Fruit fly (Drosophila melanogaster) ovary, adult (tissue): Measurements from ENCODE around the gene CG2224.
A peak's percentile ranks its signal among the peaks of the same experiment; 100 is the strongest.

ENCODE experiments used
- CG17801 ChIP-seq: fragments of 200-800 bp; optimal IDR thresholded peaks from 2 replicates; lab custom pipeline; 2019; ENCODE audit warnings: missing biosample characterization, mild to moderate bottlenecking, missing genetic modification characterization, moderate library complexity; ENCODE audit not compliant: partially characterized antibody

CG2224 gene

DNA sequence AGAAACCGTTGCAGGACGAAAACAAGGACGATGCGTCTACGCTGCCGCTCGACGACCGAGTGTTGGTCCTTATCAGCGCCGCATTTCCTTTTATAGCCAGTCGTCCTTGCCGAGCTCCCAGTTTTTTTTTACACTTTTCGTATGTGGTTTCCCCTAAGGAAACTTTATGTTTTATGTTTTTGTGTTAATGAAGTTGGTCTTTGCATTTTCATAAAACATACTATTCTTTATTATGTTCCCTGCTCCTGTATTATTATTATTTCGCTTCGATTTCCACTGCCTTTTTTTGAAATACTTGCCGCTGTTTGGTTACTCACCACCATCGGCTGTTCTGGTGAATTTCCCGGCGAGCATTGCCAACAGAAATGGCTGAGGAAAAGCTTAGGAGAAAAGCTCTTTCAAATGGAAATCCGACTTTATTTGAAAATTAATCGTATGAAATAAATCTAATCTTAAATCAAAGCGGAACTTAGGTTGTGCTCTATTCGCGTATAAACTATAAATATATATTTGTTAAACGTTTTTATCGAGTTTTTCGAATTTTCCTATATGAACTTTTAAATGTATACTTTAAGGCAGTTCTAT is 15.5 kb downstream of the CG2224 start, which contains the start of gene CG15537:
CG15537 (minus strand) TSS at position 51 of the 585 bp plus-strand sequence.
- no peak for TF ChIP-seq CG17801 (GFP tag; lab: Kevin White, UChicago)

DNA sequence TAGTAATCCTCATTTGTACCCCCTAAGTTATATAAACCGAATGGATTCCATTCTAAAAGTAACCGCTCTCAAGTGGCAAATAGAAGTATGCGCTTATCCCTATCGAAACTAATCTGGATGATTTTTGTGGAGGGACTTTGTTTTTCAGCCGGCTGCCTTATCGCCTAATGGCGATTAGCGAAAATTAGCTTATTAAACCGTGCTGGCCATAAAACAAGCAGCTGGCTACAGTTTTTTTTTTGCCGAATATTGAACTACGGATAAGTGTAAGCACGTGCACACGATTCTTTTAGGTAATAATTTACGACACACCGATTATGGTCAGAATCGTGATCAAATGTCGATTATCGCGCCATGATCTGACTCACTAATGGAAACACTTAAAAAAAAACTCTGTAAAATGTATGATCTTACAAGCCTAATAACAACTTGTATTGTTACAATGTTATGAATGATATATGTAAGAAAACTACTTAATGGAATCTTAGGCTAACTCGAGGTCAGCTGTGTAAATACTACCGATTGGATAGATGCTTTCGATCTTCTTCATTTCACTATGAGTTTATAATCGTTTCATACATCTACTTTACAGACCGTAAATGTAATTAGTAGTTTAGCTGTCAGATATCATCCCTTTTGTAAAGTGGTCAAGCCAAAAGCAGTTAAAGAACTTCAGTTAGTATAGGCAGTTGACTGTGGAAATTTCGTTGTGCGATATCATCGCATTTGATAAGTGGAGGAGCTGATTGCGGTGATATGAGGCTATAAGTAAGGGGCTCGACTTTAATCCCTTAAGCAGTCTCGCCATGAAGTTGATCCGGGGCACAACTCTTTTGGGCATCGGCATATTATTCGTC is 27.6 kb downstream of the CG2224 start, which contains the start of gene CG15534:
CG15534 (plus strand) TSS at position 807 of the 857 bp plus-strand sequence.
- no peak for TF ChIP-seq CG17801 (GFP tag; lab: Kevin White, UChicago)

DNA sequence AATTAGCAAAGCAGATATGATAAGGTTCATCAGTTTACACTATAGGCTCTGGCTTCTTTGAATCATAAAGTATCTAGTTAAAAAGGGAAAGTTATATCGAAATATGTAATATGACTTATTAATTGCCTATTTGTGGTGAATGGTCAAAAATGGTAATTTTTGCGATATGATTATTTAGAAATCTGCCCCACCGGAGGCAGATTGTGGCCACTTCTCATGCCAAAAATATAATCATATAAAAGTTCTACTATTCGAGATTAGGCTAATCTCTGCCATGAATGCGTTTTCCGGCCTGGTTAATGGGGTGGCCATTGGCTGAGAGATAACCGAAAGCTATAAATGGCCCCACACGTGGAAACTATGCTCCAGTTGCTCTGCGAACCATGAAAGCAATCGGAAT is 30.6 kb downstream of the CG2224 start, which contains the start of gene CG15533:
CG15533 (plus strand) TSS at position 362 of the 400 bp plus-strand sequence.
- TF ChIP-seq CG17801 (GFP tag; lab: Kevin White, UChicago): no peak

DNA sequence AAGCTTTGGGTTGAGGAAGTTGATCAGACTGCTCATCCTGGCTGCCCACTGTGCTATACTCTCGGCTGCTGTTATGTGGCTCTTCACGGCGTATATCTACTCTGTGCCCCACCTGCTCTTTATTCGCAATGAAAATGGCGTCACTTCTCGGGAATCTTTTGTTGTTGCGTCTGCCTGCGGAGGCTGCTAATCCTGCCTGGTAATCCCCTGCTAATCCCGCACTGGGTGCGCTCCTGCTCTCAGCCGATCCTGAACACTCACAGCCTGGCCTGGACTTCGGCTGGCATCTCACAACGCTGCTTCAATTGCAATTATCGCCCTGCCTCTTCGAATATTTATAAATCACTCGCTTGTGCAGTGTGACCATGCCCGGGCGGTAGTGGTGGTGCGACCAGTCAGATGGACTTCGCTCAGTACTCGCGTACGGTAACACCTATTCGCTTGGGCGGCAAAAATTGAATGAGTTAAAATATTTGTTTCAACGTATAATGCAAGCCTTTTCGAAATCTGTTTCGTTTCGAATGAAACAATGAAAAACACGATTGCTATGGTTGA is 31.2 kb downstream of the CG2224 start, which contains the start of gene CG2218:
CG2218 (minus strand) TSS at position 472 of the 555 bp plus-strand sequence.
- TF ChIP-seq CG17801 (GFP tag; lab: Kevin White, UChicago): peak; percentile 32

DNA sequence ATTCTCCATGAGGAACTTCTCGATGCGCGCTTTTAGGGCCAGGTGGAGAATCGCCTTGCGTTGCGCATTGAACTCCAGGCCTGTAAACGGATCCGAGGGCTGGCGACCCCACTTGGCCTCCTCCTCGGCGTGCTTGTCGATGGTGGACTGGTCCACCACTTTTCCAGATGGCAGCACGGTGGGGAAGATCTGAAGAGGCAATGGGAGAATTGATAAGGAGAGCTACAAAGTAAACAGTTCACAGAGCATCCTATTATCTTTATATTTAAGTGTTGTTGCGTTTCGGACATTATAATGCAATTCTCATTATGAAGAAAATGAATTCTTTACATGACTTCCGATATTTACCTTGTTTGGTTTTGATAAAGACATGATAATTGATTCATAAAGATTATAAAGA is 32.5 kb downstream of the CG2224 start:
- TF ChIP-seq CG17801 (GFP tag; lab: Kevin White, UChicago): no peak

DNA sequence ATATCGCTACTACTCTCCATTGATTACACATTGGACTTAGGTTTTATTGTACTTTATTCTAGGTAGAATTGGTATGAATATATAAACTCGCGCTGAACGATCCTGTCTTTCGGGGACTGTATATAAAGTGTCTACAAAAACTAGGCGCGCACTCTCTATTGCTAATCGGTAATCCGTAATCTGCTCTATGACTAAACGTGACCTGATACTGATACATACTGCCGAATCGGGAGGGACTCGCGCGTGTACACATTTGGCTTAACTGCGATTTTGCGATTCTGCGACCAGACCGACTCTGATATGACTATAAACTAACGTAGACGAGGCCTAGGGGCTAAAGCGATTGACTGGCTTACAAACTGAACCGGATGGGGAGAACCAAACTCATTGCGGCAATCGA is 33.5 kb downstream of the CG2224 start:
- TF ChIP-seq CG17801 (GFP tag; lab: Kevin White, UChicago): no peak

DNA sequence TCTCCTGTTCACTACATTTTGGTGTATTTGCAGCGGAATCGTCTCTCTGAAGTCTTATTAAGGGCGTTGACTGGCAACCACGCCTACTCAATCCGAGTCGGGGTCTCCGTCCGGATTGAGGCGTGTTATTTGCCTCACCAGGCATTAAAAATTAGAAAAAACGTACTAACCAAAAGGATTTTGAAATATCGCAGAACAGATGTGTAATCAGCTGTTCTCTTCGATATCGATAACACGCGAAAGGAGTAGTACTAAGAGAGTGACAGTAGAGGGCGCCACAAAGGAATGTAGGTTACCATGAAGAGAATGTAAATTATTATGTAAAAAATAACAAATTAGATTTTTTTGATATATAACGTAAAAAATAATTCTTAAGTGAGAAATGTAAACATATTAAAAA is 34.1 kb downstream of the CG2224 start, which contains the start of gene CG15536:
CG15536 (minus strand) TSS at position 170 of the 400 bp plus-strand sequence.
- no peak for TF ChIP-seq CG17801 (GFP tag; lab: Kevin White, UChicago)

DNA sequence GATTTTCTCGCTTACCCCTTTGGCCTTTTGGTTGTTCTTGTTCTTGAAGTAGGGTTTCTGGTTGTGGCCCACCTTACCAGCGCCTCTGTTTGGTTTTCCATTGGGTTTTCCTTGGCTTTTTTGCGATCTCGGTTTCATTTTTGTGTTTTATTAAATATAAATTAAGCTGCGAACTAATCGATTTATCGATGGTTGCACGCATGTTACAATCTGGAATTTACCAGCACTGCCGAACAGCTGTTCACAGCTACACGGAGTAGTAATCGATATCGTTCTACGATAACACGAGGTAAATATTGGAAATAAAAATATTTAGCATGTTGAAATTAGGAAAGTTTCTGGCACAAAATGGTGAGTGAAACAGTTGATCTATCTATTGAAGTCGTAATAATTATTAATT is 35.4 kb downstream of the CG2224 start, which contains the start of the genes CG15535 and mRpS18C:
CG15535 (minus strand) TSS at position 235 of the 400 bp plus-strand sequence.
mRpS18C (plus strand) TSS at position 280 of the 400 bp plus-strand sequence.
- TF ChIP-seq CG17801 (GFP tag; lab: Kevin White, UChicago): peak; percentile 56

DNA sequence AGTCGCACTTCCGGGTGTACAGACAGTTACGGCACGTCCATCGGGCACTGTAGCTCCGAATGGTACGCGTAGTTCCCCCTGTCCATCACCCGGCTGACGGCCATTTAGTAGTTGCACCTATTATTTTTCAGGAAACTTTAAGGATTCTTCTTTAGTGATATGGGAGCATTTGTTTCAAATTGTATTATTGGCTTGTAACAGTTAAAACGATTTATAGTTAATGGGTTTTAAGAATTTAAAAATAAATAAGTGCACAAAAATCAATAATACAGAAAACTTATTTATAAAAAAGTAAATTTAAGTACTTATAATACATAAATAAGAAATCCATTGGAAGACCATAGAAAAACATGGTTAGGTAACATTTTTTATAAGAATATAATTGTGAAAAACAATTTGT is 36.2 kb downstream of the CG2224 start, which contains the start of the genes CG2217 and CG42740:
CG2217 (minus strand) TSS at position 101 of the 400 bp plus-strand sequence.
CG42740 (minus strand) TSS at position 101 of the 400 bp plus-strand sequence.
- no peak for TF ChIP-seq CG17801 (GFP tag; lab: Kevin White, UChicago)

DNA sequence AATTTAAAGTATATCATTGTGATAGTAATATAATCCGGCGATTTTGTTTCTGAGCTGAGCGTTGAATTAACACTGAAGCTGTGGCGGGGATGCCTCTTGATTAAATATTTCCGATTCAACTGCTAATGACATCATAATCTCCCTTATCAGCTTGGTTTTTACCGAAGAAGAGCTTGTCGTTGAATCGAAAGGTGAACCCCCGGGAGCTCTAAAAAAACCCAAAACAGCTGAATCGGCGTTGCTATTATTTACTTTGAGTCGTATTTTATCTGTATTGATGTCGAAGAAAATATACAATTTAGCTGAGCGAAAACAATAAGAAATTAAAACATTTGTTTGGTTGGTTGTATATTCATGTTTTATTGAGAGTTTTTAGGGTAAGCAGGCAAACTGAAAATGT is 39.9 kb downstream of the CG2224 start:
- TF ChIP-seq CG17801 (GFP tag; lab: Kevin White, UChicago): no peak

DNA sequence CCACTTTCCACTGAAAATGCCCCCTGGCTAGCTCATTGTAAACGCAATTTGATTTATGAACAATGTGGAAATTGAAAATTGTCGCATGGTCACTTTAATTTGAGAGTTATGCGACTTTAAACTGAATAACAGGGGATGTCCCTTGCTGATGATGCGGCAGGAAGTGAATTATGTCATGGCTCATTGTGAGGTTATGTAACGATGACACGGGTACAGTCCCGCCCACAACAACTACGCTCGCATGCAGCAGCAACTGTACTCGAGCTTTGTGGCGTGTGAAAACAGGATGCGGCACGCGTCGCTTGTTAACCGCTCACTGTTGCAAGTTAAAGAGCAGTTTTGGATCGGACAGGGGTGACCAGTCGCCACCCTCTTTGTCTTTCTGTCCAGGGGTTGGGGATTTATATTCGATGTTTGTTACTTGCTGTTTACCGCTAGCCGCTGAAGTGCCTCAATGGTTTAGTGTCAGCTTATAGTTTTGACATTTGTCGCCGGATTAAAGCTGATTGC is 42.3 kb downstream of the CG2224 start:
- TF ChIP-seq CG17801 (GFP tag; lab: Kevin White, UChicago): no peak

DNA sequence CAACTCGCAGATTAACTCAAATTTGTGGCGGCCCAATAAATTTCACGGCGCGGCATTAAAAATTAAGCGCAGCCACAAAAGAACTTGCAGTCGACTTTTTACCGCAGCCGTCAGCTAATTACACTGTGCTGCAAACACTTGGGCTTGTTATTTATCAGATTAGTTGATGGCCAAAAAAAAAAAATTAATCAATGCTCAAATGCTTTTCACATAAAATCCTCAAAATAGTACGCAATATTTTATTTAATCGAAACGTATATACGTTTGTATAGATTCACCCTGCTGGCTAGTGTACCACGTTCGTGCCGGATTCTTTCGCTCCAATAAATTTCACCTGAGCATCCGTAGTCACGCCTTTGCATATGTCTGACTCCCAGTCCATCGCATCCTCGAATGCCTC is 45.3 kb downstream of the CG2224 start:
- TF ChIP-seq CG17801 (GFP tag; lab: Kevin White, UChicago): no peak

DNA sequence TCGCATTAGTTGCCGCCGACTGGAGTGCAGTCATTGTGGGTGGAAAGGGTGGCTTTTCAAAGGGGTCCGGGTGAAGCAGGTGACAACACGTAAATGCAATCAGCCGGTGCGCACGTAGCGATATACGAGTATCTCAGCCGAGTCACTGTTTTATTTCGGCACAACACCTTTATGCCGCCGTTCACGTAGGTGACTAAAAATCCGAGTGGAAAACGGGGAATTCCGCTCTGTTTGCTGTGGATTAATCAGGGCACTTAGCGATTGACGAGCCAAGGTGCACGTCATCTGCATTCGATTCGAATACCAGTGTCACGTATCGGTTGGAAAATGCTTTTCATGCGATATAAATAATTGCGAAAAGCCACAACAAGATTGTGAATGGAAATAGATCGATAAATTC is 52.6 kb downstream of the CG2224 start:
- TF ChIP-seq CG17801 (GFP tag; lab: Kevin White, UChicago): no peak
